Fruit fly (Drosophila melanogaster): ENCODE results near the gene Apc.

Apc gene

DNA sequence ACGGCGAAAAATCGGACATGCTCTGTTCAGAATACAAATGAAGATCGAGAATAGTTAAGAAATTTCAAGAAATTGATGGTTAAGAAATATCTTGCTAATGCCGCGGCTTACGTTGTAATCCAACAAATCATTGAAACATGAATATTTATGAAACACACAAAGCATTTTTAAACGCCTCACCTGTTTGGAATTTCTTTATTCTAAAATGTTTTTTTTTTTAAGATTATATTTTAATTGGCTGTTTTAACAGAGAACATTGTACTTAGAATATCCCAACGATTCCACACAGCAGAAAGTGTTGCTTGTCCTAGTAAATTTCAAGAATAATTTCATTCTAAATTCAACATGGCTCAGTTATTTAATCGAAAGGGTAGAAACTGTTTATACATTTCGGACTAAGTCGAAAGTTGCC is 7.4 kb upstream of the Apc start (continued):
- TF ChIP-seq Eip93F (GFP tag; optimal IDR thresholded peaks at IDR 0.05) (no peak), CG8319 (GFP tag; optimal IDR thresholded peaks at IDR 0.05) (peak; percentile 13), Met (GFP tag; optimal IDR thresholded peaks at IDR 0.05) (peak; percentile 24), CG9139 (GFP tag; optimal IDR thresholded peaks at IDR 0.05) (no peak), OdsH (GFP tag; optimal IDR thresholded peaks at IDR 0.05) (peak; percentile 63), Sox15 (GFP tag; optimal IDR thresholded peaks at IDR 0.05) (peak; percentile 14), lz (GFP tag; optimal IDR thresholded peaks at IDR 0.05) (peak; percentile 30), Smox (GFP tag; optimal IDR thresholded peaks at IDR 0.05) (peak; percentile 1)

DNA sequence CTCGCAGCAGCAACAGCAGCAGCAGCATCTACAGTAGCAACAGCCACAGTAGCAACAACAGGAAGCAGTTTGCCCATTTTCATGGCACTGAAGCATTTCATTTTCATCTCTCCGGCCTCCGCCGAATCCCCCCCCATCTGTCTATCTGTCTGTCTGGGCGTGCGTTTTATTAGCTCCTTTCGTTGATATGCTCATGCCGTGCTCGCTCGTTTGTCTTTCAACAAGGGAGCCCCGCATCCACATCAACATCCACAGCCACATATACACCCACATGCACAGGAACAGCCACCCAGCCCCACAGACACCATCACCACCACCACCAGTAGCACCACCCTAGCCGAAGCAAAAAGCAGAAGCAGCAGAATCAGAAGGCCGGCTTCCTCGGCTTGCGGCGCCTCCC is 7.0 kb upstream of the Apc start:
- TF ChIP-seq Eip78C (GFP tag) (no peak), Eip75B (GFP tag; optimal IDR thresholded peaks at IDR 0.05) (no peak), CG6163 (GFP tag; IDR thresholded peaks at IDR 0.05) (no peak), Sox14 (GFP tag; optimal IDR thresholded peaks at IDR 0.05) (no peak), CG15336 (GFP tag; IDR thresholded peaks at IDR 0.05) (no peak), CG8632 (GFP tag; optimal IDR thresholded peaks at IDR 0.05) (no peak), ss (GFP tag; optimal IDR thresholded peaks at IDR 0.05) (peak in 1 of 2 experiments; percentile 58), Hr4 (GFP tag; optimal IDR thresholded peaks at IDR 0.05) (no peak), CG31627 (GFP tag; optimal IDR thresholded peaks at IDR 0.05) (no peak), CG3032 (tag; optimal IDR thresholded peaks at IDR 0.05) (no peak), CG6854 (GFP tag; optimal IDR thresholded peaks at IDR 0.05) (peak; percentile 11), Hr39 (GFP tag; optimal IDR thresholded peaks at IDR 0.05) (no peak), CG4318 (GFP tag; optimal IDR thresholded peaks at IDR 0.05) (no peak)

DNA sequence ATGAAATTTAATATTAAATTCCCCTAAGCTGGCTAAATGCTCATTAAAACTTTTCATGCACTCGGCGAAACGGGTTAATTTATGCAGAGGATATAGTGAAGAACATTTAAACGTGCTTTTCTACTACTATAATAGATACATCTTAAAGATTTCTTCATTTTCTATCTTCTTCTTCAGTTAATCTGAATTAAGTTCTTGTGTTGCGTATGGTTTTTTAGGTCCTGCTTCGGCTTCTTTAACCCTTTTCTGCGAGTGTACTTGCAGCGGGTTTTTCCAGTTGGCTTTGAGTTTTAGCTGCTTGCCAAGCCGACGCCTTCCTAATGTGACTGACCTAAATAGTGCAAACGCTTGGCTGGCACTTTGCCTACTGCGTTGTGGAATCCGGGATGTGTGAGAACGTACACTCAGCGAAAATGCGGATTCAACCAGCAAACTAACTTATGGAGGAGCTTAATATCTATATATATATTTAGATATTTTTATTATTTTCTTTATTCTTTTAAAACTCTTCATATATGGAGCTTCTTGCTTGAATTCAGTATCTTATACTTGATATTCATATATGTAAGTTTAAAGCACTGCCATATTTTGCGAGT is 6.2 kb upstream of the Apc start:
- no peak for TF ChIP-seq CG8319 (GFP tag; optimal IDR thresholded peaks at IDR 0.05)
- peak; percentile 29 for TF ChIP-seq CG3032 (tag; optimal IDR thresholded peaks at IDR 0.05)
- peak; percentile 13 for TF ChIP-seq svp (GFP tag)
- TF ChIP-seq CG7368 (GFP tag; optimal IDR thresholded peaks at IDR 0.05) = no peak
- peak; percentile 34 for TF ChIP-seq CG3919 (GFP tag; optimal IDR thresholded peaks at IDR 0.05)
- TF ChIP-seq CG34406 (GFP tag; optimal IDR thresholded peaks at IDR 0.05) = no peak
- no peak for TF ChIP-seq fkh (GFP tag; optimal IDR thresholded peaks at IDR 0.05)
- no peak for TF ChIP-seq Hr38 (GFP tag; optimal IDR thresholded peaks at IDR 0.05)
- TF ChIP-seq Sox102F (GFP tag; optimal IDR thresholded peaks at IDR 0.05) = no peak
- no peak for TF ChIP-seq fd85E (GFP tag; optimal IDR thresholded peaks at IDR 0.05)
- peak; percentile 80 for TF ChIP-seq CG8119 (GFP tag; IDR thresholded peaks at IDR 0.05)
- peak; percentile 45 for TF ChIP-seq OdsH (GFP tag; optimal IDR thresholded peaks at IDR 0.05)
- peak; percentile 82 for TF ChIP-seq CG32006 (GFP tag; optimal IDR thresholded peaks at IDR 0.05)
- no peak for TF ChIP-seq CG9139 (GFP tag; optimal IDR thresholded peaks at IDR 0.05)
- TF ChIP-seq cyc (GFP tag; optimal IDR thresholded peaks at IDR 0.05) = no peak
- no peak for TF ChIP-seq topi (GFP tag; optimal IDR thresholded peaks at IDR 0.05)
- no peak for TF ChIP-seq CG6808 (GFP tag; optimal IDR thresholded peaks at IDR 0.05)
- no peak for TF ChIP-seq ss (GFP tag; optimal IDR thresholded peaks at IDR 0.05)
- no peak for TF ChIP-seq Ets21C (GFP tag; optimal IDR thresholded peaks at IDR 0.05)
- TF ChIP-seq Blimp-1 (GFP tag; optimal IDR thresholded peaks at IDR 0.05) = no peak
- TF ChIP-seq Gug (GFP tag; IDR thresholded peaks at IDR 0.05) = peak; percentile 61
- peak; percentile 32 for TF ChIP-seq CG6792 (GFP tag; optimal IDR thresholded peaks at IDR 0.05)
- TF ChIP-seq vri (GFP tag; optimal IDR thresholded peaks at IDR 0.05) = no peak
- no peak for TF ChIP-seq Sox15 (GFP tag; optimal IDR thresholded peaks at IDR 0.05)
- no peak for TF ChIP-seq dsx (GFP tag; optimal IDR thresholded peaks at IDR 0.05; ENCODE audit: poor library complexity, severe bottlenecking)
- no peak for TF ChIP-seq Eip93F (GFP tag; optimal IDR thresholded peaks at IDR 0.05)
- TF ChIP-seq Met (GFP tag; optimal IDR thresholded peaks at IDR 0.05) = no peak
- no peak for TF ChIP-seq Smox (GFP tag; optimal IDR thresholded peaks at IDR 0.05)
- peak; percentile 45 for TF ChIP-seq pdm3 (GFP tag; optimal IDR thresholded peaks at IDR 0.05)
- peak; percentile 24 for TF ChIP-seq Lpt (GFP tag; optimal IDR thresholded peaks at IDR 0.05)
- peak; percentile 8 for TF ChIP-seq CG16779 (tag; optimal IDR thresholded peaks at IDR 0.05)
- peak; percentile 75 for TF ChIP-seq Hr4 (GFP tag; optimal IDR thresholded peaks at IDR 0.05)
- TF ChIP-seq Sox14 (GFP tag; optimal IDR thresholded peaks at IDR 0.05) = peak; percentile 36
- TF ChIP-seq spab (GFP tag; optimal IDR thresholded peaks at IDR 0.05) = no peak
- peak; percentile 40 for TF ChIP-seq acj6 (GFP tag; optimal IDR thresholded peaks at IDR 0.05)
- peak; percentile 90 for TF ChIP-seq CG15336 (GFP tag; IDR thresholded peaks at IDR 0.05)
- no peak for TF ChIP-seq CG8632 (GFP tag; optimal IDR thresholded peaks at IDR 0.05)
- peak; percentile 38 for TF ChIP-seq CG11294 (GFP tag; IDR thresholded peaks at IDR 0.05)
- no peak for TF ChIP-seq lz (GFP tag; optimal IDR thresholded peaks at IDR 0.05)
